Fruit fly (Drosophila melanogaster) whole organism, pupa: ENCODE measurements around the gene CG9649.

Experiments
- CG10348 ChIP-seq: fragments of 200-800 bp; sonication (Bioruptor generic); IDR thresholded peaks from 2 replicates; pipeline ENCODE4 v1.3.6; 2022; ENCODE audit warnings: missing biosample characterization, missing genetic modification characterization
- CG12605 ChIP-seq: fragments of 200-800 bp; sonication (Bioruptor generic); IDR thresholded peaks from 2 replicates; pipeline ENCODE4 v1.3.6; 2022; ENCODE audit warnings: missing biosample characterization, missing genetic modification characterization
- CG13204 ChIP-seq: fragments of 200-800 bp; sonication (Bioruptor generic); optimal IDR thresholded peaks from 2 replicates; lab custom pipeline; 2018; ENCODE audit warnings: missing biosample characterization, mild to moderate bottlenecking, missing genetic modification characterization, moderate library complexity
- CG14655 ChIP-seq: fragments of 200-800 bp; sonication (Bioruptor generic); optimal IDR thresholded peaks from 3 replicates; lab custom pipeline; 2017; ENCODE audit warnings: mild to moderate bottlenecking, missing biosample characterization, missing genetic modification reagents, missing genetic modification characterization
- CG32121 ChIP-seq: fragments of 200-800 bp; sonication (Bioruptor generic); IDR thresholded peaks from 2 replicates; pipeline ENCODE4 v1.3.6; 2022; ENCODE audit warnings: missing biosample characterization, missing genetic modification characterization
- CG34367 ChIP-seq: fragments of 200-800 bp; sonication (Bioruptor generic); optimal IDR thresholded peaks from 2 replicates; lab custom pipeline; 2018; ENCODE audit warnings: missing biosample characterization, mild to moderate bottlenecking, missing genetic modification characterization
- CG8301 ChIP-seq: fragments of 200-800 bp; sonication (Bioruptor generic); optimal IDR thresholded peaks from 2 replicates; lab custom pipeline; 2018; ENCODE audit warnings: missing biosample characterization, mild to moderate bottlenecking, missing genetic modification characterization
- EcR ChIP-seq: fragments of 200-800 bp; sonication (Bioruptor generic); optimal IDR thresholded peaks from 3 replicates; lab custom pipeline; 2019; ENCODE audit warnings: missing biosample characterization, missing genetic modification characterization, mild to moderate bottlenecking, moderate library complexity, missing genetic modification reagents
- Snoo ChIP-seq: fragments of 200-800 bp; sonication (Bioruptor generic); optimal IDR thresholded peaks from 3 replicates; lab custom pipeline; 2017; ENCODE audit warnings: missing biosample characterization, mild to moderate bottlenecking, missing genetic modification characterization, inconsistent platforms
- gl ChIP-seq: fragments of 200-800 bp; sonication (Bioruptor generic); optimal IDR thresholded peaks from 2 replicates; lab custom pipeline; 2018; ENCODE audit warnings: missing biosample characterization, mild to moderate bottlenecking, missing genetic modification characterization
- rn ChIP-seq: fragments of 200-800 bp; sonication (Bioruptor generic); IDR thresholded peaks from 2 replicates; pipeline ENCODE4 v1.3.6; 2022; ENCODE audit warnings: missing biosample characterization, missing genetic modification characterization

- no peak for TF ChIP-seq CG12605 (GFP tag; lab: Robert Waterston, UW)
- TF ChIP-seq CG34367 (tag; lab: Kevin White, UChicago), result no peak
- no peak for TF ChIP-seq CG10348 (GFP tag; lab: Robert Waterston, UW)
- no peak for TF ChIP-seq rn (GFP tag; lab: Robert Waterston, UW)
- no peak for TF ChIP-seq CG13204
- no peak for TF ChIP-seq gl (tag; lab: Kevin White, UChicago)
- no peak for TF ChIP-seq CG14655
- TF ChIP-seq CG32121, result no peak
- no peak for TF ChIP-seq Snoo
- TF ChIP-seq EcR, result no peak
- no peak for TF ChIP-seq CG8301 (tag; lab: Kevin White, UChicago)
These were observed 26.9 kb upstream of the CG9649 start, which contains the start of gene CG43291 for dm6 chr3R:14244577-14244976.
